Worm (Caenorhabditis elegans): ENCODE results near the gene F42G4.5.

DNA sequence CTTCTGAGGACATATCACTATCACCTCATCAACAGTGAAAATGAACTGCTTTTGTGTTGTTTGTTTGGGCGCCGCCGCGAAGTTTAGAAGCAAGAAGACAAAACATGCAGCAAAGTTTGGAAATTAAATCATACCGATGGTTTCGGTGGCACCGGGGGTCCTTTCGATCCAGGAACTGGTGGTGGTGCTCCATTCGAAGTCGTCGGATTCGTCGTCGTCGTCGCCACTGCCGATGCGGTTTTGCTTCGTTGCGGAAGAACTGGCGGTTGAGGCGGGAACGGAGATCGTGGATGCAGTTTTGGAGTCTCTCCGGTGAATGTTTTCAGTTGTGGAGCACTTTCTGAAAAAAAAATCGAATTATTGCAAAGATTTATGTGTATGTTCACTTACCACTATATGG lies 49.8 kb upstream of the F42G4.5 start:
- TF ChIP-seq dao-5 (tag; optimal IDR thresholded peaks at IDR 0.05) (no peak), him-1 (tag; optimal IDR thresholded peaks at IDR 0.05) (no peak), W03F9.2 (tag; optimal IDR thresholded peaks at IDR 0.05) (no peak)

Measured in whole organism, L4/young adult.